Worm (Caenorhabditis elegans): ENCODE results near the gene mtl-1.

Gene mtl-1

ce11 chrV:6726279-6726678 is 34.6 kb upstream of the mtl-1 start:
- TF ChIP-seq mab-5 (tag; optimal IDR thresholded peaks at IDR 0.05): peak; percentile 11
- no peak for TF ChIP-seq ztf-11 (tag; optimal IDR thresholded peaks at IDR 0.05)
- TF ChIP-seq ztf-4 (tag; optimal IDR thresholded peaks at IDR 0.05): no peak
- TF ChIP-seq sma-9 (GFP tag; optimal IDR thresholded peaks at IDR 0.05): peak; percentile 1
- no peak for TF ChIP-seq sma-9 (tag; optimal IDR thresholded peaks at IDR 0.05)

- TF ChIP-seq alr-1 (tag; optimal IDR thresholded peaks at IDR 0.05) (no peak), fos-1 (tag; optimal IDR thresholded peaks at IDR 0.05) (no peak), egl-27 (tag; optimal IDR thresholded peaks at IDR 0.05) (no peak), nhr-12 (tag; optimal IDR thresholded peaks at IDR 0.05) (no peak), ztf-11 (tag; optimal IDR thresholded peaks at IDR 0.05) (no peak), snpc-4 (tag; optimal IDR thresholded peaks at IDR 0.05) (no peak), unc-55 (GFP tag; optimal IDR thresholded peaks at IDR 0.05) (no peak), mdl-1 (tag; optimal IDR thresholded peaks at IDR 0.05) (no peak), sma-9 (GFP tag; optimal IDR thresholded peaks at IDR 0.05) (no peak), sma-9 (tag; optimal IDR thresholded peaks at IDR 0.05) (no peak), lin-39 (tag; optimal IDR thresholded peaks at IDR 0.05) (no peak), sem-4 (tag; optimal IDR thresholded peaks at IDR 0.05) (no peak)
These were observed 30.7 kb upstream of the mtl-1 start, which contains the start of gene ZC487.2 for ce11 chrV:6722378-6722777. Gene ZC487.2, minus strand, starts transcription at chrV:6722478.

- TF ChIP-seq mbf-1 (tag; optimal IDR thresholded peaks at IDR 0.05): no peak
- no peak for TF ChIP-seq F13H6.1 (tag; optimal IDR thresholded peaks at IDR 0.05)
These were observed 26.6 kb upstream of the mtl-1 start, which contains the start of gene srg-30 for ce11 chrV:6718232-6718631. Gene srg-30, minus strand, starts transcription at chrV:6718332.

- TF ChIP-seq ceh-82 (tag; optimal IDR thresholded peaks at IDR 0.05) (no peak), mdl-1 (tag; optimal IDR thresholded peaks at IDR 0.05) (no peak), nhr-10 (tag; optimal IDR thresholded peaks at IDR 0.05) (no peak), lin-39 (tag; optimal IDR thresholded peaks at IDR 0.05) (no peak), mbf-1 (tag; optimal IDR thresholded peaks at IDR 0.05) (no peak), sem-4 (tag; optimal IDR thresholded peaks at IDR 0.05) (no peak), nhr-77 (tag; optimal IDR thresholded peaks at IDR 0.05) (no peak), ceh-16 (tag; optimal IDR thresholded peaks at IDR 0.05) (no peak), nhr-129 (tag; optimal IDR thresholded peaks at IDR 0.05) (no peak), snpc-4 (tag; optimal IDR thresholded peaks at IDR 0.05) (no peak), egl-27 (tag; optimal IDR thresholded peaks at IDR 0.05) (no peak), unc-55 (GFP tag; optimal IDR thresholded peaks at IDR 0.05) (peak; percentile 28), ama-1 (optimal IDR thresholded peaks at IDR 0.05) (peak; percentile 36), elt-3 (tag; optimal IDR thresholded peaks at IDR 0.05) (no peak), mab-5 (tag; optimal IDR thresholded peaks at IDR 0.05) (no peak)
These were observed 18.8 kb upstream of the mtl-1 start, which contains the start of gene sna-1 for ce11 chrV:6710462-6710861. Gene sna-1, minus strand, starts transcription at chrV:6710679.

- TF ChIP-seq lin-39 (tag; optimal IDR thresholded peaks at IDR 0.05) (no peak), dmd-4 (tag; optimal IDR thresholded peaks at IDR 0.05) (no peak), Y55F3AM.14 (GFP tag; optimal IDR thresholded peaks at IDR 0.05) (no peak), unc-55 (GFP tag; optimal IDR thresholded peaks at IDR 0.05) (no peak), F13H6.1 (tag; optimal IDR thresholded peaks at IDR 0.05) (peak; percentile 40), C34F6.9 (tag; optimal IDR thresholded peaks at IDR 0.05) (peak; percentile 29), nhr-11 (tag; optimal IDR thresholded peaks at IDR 0.05) (no peak), gmeb-1 (tag; optimal IDR thresholded peaks at IDR 0.05) (peak; percentile 43), nhr-21 (tag; optimal IDR thresholded peaks at IDR 0.05) (peak; percentile 8), egl-27 (tag; optimal IDR thresholded peaks at IDR 0.05) (no peak), nhr-25 (tag; optimal IDR thresholded peaks at IDR 0.05) (peak; percentile 45), peb-1 (tag; optimal IDR thresholded peaks at IDR 0.05) (no peak), nhr-6 (tag; optimal IDR thresholded peaks at IDR 0.05) (no peak), ztf-1 (GFP tag; conservative IDR thresholded peaks at IDR 0.05) (no peak), ztf-4 (tag; optimal IDR thresholded peaks at IDR 0.05) (no peak), sma-3 (GFP tag; optimal IDR thresholded peaks at IDR 0.05) (peak; percentile 66), lsy-2 (tag; optimal IDR thresholded peaks at IDR 0.05) (peak; percentile 21 to 45), lin-13 (GFP tag; optimal IDR thresholded peaks at IDR 0.05) (no peak), lin-11 (tag; optimal IDR thresholded peaks at IDR 0.05) (peak; percentile 25), sem-4 (tag; optimal IDR thresholded peaks at IDR 0.05) (no peak), sma-9 (GFP tag; optimal IDR thresholded peaks at IDR 0.05) (no peak), sma-9 (tag; optimal IDR thresholded peaks at IDR 0.05) (no peak), nhr-129 (tag; optimal IDR thresholded peaks at IDR 0.05) (peak; percentile 47)
These were observed 17.5 kb upstream of the mtl-1 start, which contains the start of gene dlst-1 for ce11 chrV:6709050-6709683. Gene dlst-1, minus strand, starts transcription at chrV:6709101.

All from whole organism, L2 larva.